Fruit fly (Drosophila melanogaster): Measurements from ENCODE around the gene CG12723.

CG12723 gene

dm6 chrX:13226478-13226877 lies 34.8 kb upstream of the CG12723 start:
- TF ChIP-seq foxo (GFP tag; optimal IDR thresholded peaks at IDR 0.05) (peak in 1 of 2 experiments; percentile 2), Dif (GFP tag; optimal IDR thresholded peaks at IDR 0.05; ENCODE audit: partially characterized antibody) (no peak), h (GFP tag; optimal IDR thresholded peaks at IDR 0.05) (peak; percentile 14), fru (GFP tag; optimal IDR thresholded peaks at IDR 0.05) (peak; percentile 4)

- no peak for TF ChIP-seq CG32264 (GFP tag; optimal IDR thresholded peaks at IDR 0.05)
- TF ChIP-seq fru (GFP tag; optimal IDR thresholded peaks at IDR 0.05), result no peak
- TF ChIP-seq dl (GFP tag; optimal IDR thresholded peaks at IDR 0.05; ENCODE audit: insufficient read depth in 1 of 2, partially characterized antibody in 2 of 2), result no peak
- no peak for TF ChIP-seq woc (GFP tag; optimal IDR thresholded peaks at IDR 0.05)
- TF ChIP-seq Abd-B (GFP tag; optimal IDR thresholded peaks at IDR 0.05), result no peak
- TF ChIP-seq Rel (GFP tag; optimal IDR thresholded peaks at IDR 0.05), result no peak
- no peak for TF ChIP-seq Rel (tag; optimal IDR thresholded peaks at IDR 0.05)
- TF ChIP-seq OdsH (GFP tag; optimal IDR thresholded peaks at IDR 0.05), result no peak
- TF ChIP-seq dmrt93B (GFP tag; optimal IDR thresholded peaks at IDR 0.05), result no peak
- TF ChIP-seq lola (GFP tag; optimal IDR thresholded peaks at IDR 0.05), result no peak
- TF ChIP-seq h (GFP tag; optimal IDR thresholded peaks at IDR 0.05), result no peak
- no peak for TF ChIP-seq sage (GFP tag; optimal IDR thresholded peaks at IDR 0.05)
- no peak for TF ChIP-seq Jra (GFP tag; optimal IDR thresholded peaks at IDR 0.05)
- TF ChIP-seq Dfd (GFP tag; optimal IDR thresholded peaks at IDR 0.05), result no peak
These were observed 33.2 kb upstream of the CG12723 start for dm6 chrX:13224846-13225245.

- TF ChIP-seq Hnf4 (GFP tag; optimal IDR thresholded peaks at IDR 0.05) (no peak), dl (GFP tag; optimal IDR thresholded peaks at IDR 0.05; ENCODE audit: insufficient read depth in 1 of 2, partially characterized antibody in 2 of 2) (no peak), tai (GFP tag; optimal IDR thresholded peaks at IDR 0.05) (no peak), Jra (GFP tag; optimal IDR thresholded peaks at IDR 0.05) (no peak), Dfd (GFP tag; optimal IDR thresholded peaks at IDR 0.05) (no peak), HLH106 (tag; optimal IDR thresholded peaks at IDR 0.05) (no peak), pan (optimal IDR thresholded peaks at IDR 0.05) (no peak), ey (GFP tag; optimal IDR thresholded peaks at IDR 0.05) (no peak), fru (GFP tag; optimal IDR thresholded peaks at IDR 0.05) (no peak), Hr83 (GFP tag; optimal IDR thresholded peaks at IDR 0.05; ENCODE audit: poor library complexity, severe bottlenecking) (no peak), usp (GFP tag; optimal IDR thresholded peaks at IDR 0.05) (no peak), sage (GFP tag; optimal IDR thresholded peaks at IDR 0.05) (no peak), foxo (GFP tag; optimal IDR thresholded peaks at IDR 0.05) (no peak), Abd-B (GFP tag; optimal IDR thresholded peaks at IDR 0.05) (no peak)
These were observed 30.2 kb upstream of the CG12723 start for dm6 chrX:13221835-13222234.

dm6 chrX:13221311-13221710 lies 29.6 kb upstream of the CG12723 start:
- TF ChIP-seq usp (GFP tag; optimal IDR thresholded peaks at IDR 0.05), result no peak
- peak; percentile 1 for TF ChIP-seq Sp1 (GFP tag; optimal IDR thresholded peaks at IDR 0.05)
- no peak for TF ChIP-seq Myc (optimal IDR thresholded peaks at IDR 0.05)
- TF ChIP-seq psq (GFP tag; optimal IDR thresholded peaks at IDR 0.05), result peak; percentile 26
- no peak for TF ChIP-seq GATAd (GFP tag; optimal IDR thresholded peaks at IDR 0.05)
- TF ChIP-seq brk (GFP tag; optimal IDR thresholded peaks at IDR 0.05), result no peak
- TF ChIP-seq OdsH (GFP tag; optimal IDR thresholded peaks at IDR 0.05), result no peak
- no peak for TF ChIP-seq Vsx2 (GFP tag; optimal IDR thresholded peaks at IDR 0.05; ENCODE audit: partially characterized antibody)
- no peak for TF ChIP-seq Rel (GFP tag; optimal IDR thresholded peaks at IDR 0.05)
- no peak for TF ChIP-seq Rel (tag; optimal IDR thresholded peaks at IDR 0.05)
- TF ChIP-seq foxo (GFP tag; optimal IDR thresholded peaks at IDR 0.05), result peak in 1 of 2 experiments; percentile 41
- peak; percentile 39 for TF ChIP-seq ey (GFP tag; optimal IDR thresholded peaks at IDR 0.05)
- TF ChIP-seq lola (GFP tag; optimal IDR thresholded peaks at IDR 0.05), result no peak
- no peak for TF ChIP-seq sage (GFP tag; optimal IDR thresholded peaks at IDR 0.05)
- TF ChIP-seq dsf (GFP tag; optimal IDR thresholded peaks at IDR 0.05; ENCODE audit: borderline replicate concordance), result no peak
- no peak for TF ChIP-seq Hr83 (GFP tag; optimal IDR thresholded peaks at IDR 0.05; ENCODE audit: poor library complexity, severe bottlenecking)
- no peak for TF ChIP-seq Dif (GFP tag; optimal IDR thresholded peaks at IDR 0.05; ENCODE audit: partially characterized antibody)
- no peak for TF ChIP-seq dmrt93B (GFP tag; optimal IDR thresholded peaks at IDR 0.05)
- TF ChIP-seq CG9705 (GFP tag; optimal IDR thresholded peaks at IDR 0.05), result no peak
- peak; percentile 14 for TF ChIP-seq Hnf4 (GFP tag; optimal IDR thresholded peaks at IDR 0.05)
- no peak for TF ChIP-seq dl (GFP tag; optimal IDR thresholded peaks at IDR 0.05; ENCODE audit: insufficient read depth in 1 of 2, partially characterized antibody in 2 of 2)
- peak; percentile 53 for TF ChIP-seq h (GFP tag; optimal IDR thresholded peaks at IDR 0.05)
- no peak for TF ChIP-seq br (GFP tag; optimal IDR thresholded peaks at IDR 0.05)
- no peak for TF ChIP-seq Mio (GFP tag; optimal IDR thresholded peaks at IDR 0.05)
- peak; percentile 22 for TF ChIP-seq woc (GFP tag; optimal IDR thresholded peaks at IDR 0.05)
- TF ChIP-seq fru (GFP tag; optimal IDR thresholded peaks at IDR 0.05), result peak; percentile 59
- peak; percentile 36 for TF ChIP-seq HLH106 (tag; optimal IDR thresholded peaks at IDR 0.05)
- no peak for TF ChIP-seq Hr78 (GFP tag; optimal IDR thresholded peaks at IDR 0.05)
- TF ChIP-seq sv (GFP tag; optimal IDR thresholded peaks at IDR 0.05), result no peak
- TF ChIP-seq rgr (GFP tag; optimal IDR thresholded peaks at IDR 0.05), result peak; percentile 20
- no peak for TF ChIP-seq Dfd (GFP tag; optimal IDR thresholded peaks at IDR 0.05)

Measured in whole organism, wandering third instar larva.